Worm (Caenorhabditis elegans) whole organism, L2 larva: ENCODE measurements around the gene srab-6.

Experiments
- elt-1 ChIP-seq: fragments of 150-350 bp; optimal IDR thresholded peaks from 2 replicates; lab custom pipeline; 2014; ENCODE audit warnings: missing biosample characterization, missing genetic modification characterization
- elt-3 ChIP-seq: sonication (generic microtip); optimal IDR thresholded peaks from 2 replicates; lab custom pipeline; 2017; ENCODE audit warnings: missing biosample characterization, missing genetic modification characterization
- lin-39 ChIP-seq: fragments of 150-350 bp; optimal IDR thresholded peaks from 2 replicates; lab custom pipeline; 2014; ENCODE audit warnings: missing biosample characterization, missing genetic modification reagents, missing genetic modification characterization
- lsy-2 ChIP-seq, 2 experiments: fragments of 150-350 bp in 1 of 2; sonication (generic microtip) in 1 of 2; optimal IDR thresholded peaks; 2 replicates each; lab custom pipeline; 2014 to 2017; ENCODE audit warnings: missing biosample characterization in 2 of 2, missing genetic modification characterization in 2 of 2
- mdl-1 ChIP-seq, 2 experiments: fragments of 150-350 bp in 1 of 2; sonication (generic microtip) in 1 of 2; optimal IDR thresholded peaks; 2 replicates each; lab custom pipeline; 2017; ENCODE audit warnings: missing biosample characterization in 2 of 2, missing genetic modification characterization in 2 of 2
- nhr-11 ChIP-seq: fragments of 150-350 bp; optimal IDR thresholded peaks from 2 replicates; lab custom pipeline; 2014; ENCODE audit warnings: missing biosample characterization, missing genetic modification characterization
- nhr-12 ChIP-seq: fragments of 150-350 bp; optimal IDR thresholded peaks from 2 replicates; lab custom pipeline; 2014; ENCODE audit warnings: missing biosample characterization, missing genetic modification characterization
- nhr-237 ChIP-seq: fragments of 150-350 bp; optimal IDR thresholded peaks from 2 replicates; lab custom pipeline; 2014; ENCODE audit warnings: missing biosample characterization, missing genetic modification characterization
- zag-1 ChIP-seq: fragments of 150-350 bp; optimal IDR thresholded peaks from 2 replicates; lab custom pipeline; 2014; ENCODE audit warnings: missing biosample characterization, missing genetic modification characterization

- TF ChIP-seq elt-1 (tag; lab: Kevin White, UChicago) (no peak), lsy-2 (tag; optimal IDR thresholded peaks at IDR 0.05; lab: Kevin White, UChicago) (peak in 1 of 2 experiments; percentile 62), zag-1 (tag; lab: Kevin White, UChicago) (no peak), nhr-12 (tag; lab: Kevin White, UChicago) (no peak), elt-3 (no peak), nhr-11 (tag; lab: Kevin White, UChicago) (no peak), lin-39 (tag; lab: Kevin White, UChicago) (no peak), nhr-237 (no peak), mdl-1 (tag; optimal IDR thresholded peaks at IDR 0.05; lab: Kevin White, UChicago) (no peak)
These were observed 43.2 kb upstream of the srab-6 start, which contains the start of gene Y73C8B.2 for ce11 chrV:3194952-3195450.
